Worm (Caenorhabditis elegans) whole organism, dauer: ENCODE measurements around the gene fbxb-118.

ENCODE experiments used
- unc-62 ChIP-seq: sonication (generic microtip); optimal IDR thresholded peaks from 2 replicates; lab custom pipeline; 2017; ENCODE audit warnings: missing biosample characterization, missing genetic modification reagents, missing genetic modification characterization

The fbxb-118 gene

ce11 chrII:4067258-4067657 is 3.4 kb upstream of the fbxb-118 start, which contains the start of gene W06A11.1:
Gene W06A11.1 (plus strand): TSS chrII:4067558.
- no peak for TF ChIP-seq unc-62 (GFP tag; lab: Kevin White, UChicago)

ce11 chrII:4062477-4062876 is 1.4 kb downstream of the fbxb-118 start, which contains the start of gene gadr-4:
Gene gadr-4 (minus strand): TSS chrII:4062577.
- TF ChIP-seq unc-62 (GFP tag; lab: Kevin White, UChicago) = no peak

- TF ChIP-seq unc-62 (GFP tag; lab: Kevin White, UChicago) = no peak
Observed at ce11 chrII:4045396-4045795, 18.5 kb downstream of the fbxb-118 start, which contains the start of gene K07D4.2. Gene K07D4.2 (minus strand): TSS chrII:4045496.

DNA sequence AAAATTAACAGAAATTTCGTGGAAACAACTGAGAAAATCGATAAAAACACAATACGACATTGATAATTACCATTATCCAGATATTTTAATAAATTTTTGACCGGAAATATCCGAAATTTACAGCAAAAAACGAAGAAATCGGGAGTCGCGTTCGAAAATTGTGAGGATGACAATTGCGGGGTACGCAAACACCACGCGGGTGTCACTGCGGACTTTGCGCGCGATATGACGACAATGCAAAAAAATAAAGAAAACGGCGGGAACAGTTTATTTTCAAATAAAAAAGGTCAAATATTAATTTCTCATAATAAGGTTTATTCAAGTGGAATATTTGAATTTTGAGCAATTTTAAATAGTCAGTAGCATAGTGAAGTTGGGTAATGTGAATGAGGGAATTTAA is 19.5 kb downstream of the fbxb-118 start, which contains the start of gene rpn-11:
rpn-11 (minus strand) TSS at position 198 of the 400 bp plus-strand sequence.
- no peak for TF ChIP-seq unc-62 (GFP tag; lab: Kevin White, UChicago)

DNA sequence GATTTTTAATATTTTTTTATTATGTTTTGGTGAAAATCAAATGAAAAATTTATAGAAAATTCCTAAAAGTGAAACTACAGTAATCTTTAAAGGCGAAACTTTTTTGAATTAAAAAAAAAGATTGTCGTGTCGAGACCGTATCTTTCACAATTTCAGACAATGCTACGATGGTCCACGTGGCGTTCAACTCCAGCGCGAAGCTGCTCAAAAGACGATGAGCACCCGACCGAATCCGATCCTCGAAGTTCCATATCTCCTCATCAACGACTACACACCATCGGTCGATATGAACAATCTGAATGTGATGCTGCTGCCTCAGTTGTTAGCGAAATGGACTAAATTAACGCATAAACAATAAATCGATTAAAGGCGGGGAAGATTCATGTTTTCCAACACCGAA is 21.2 kb downstream of the fbxb-118 start:
- TF ChIP-seq unc-62 (GFP tag; lab: Kevin White, UChicago) = no peak

ce11 chrII:4040066-4040465 is 23.8 kb downstream of the fbxb-118 start:
- no peak for TF ChIP-seq unc-62 (GFP tag; lab: Kevin White, UChicago)

- no peak for TF ChIP-seq unc-62 (GFP tag; lab: Kevin White, UChicago)
Observed at ce11 chrII:4038541-4038940, 25.4 kb downstream of the fbxb-118 start, which contains the start of gene pqn-48. Gene pqn-48 (plus strand): TSS chrII:4038884.

ce11 chrII:4032293-4032692 is 31.6 kb downstream of the fbxb-118 start, which contains the start of gene K07D4.4:
Gene K07D4.4 (minus strand): TSS chrII:4032393.
- no peak for TF ChIP-seq unc-62 (GFP tag; lab: Kevin White, UChicago)

ce11 chrII:4028276-4028675 is 35.6 kb downstream of the fbxb-118 start, which contains the start of gene K07D4.9:
Gene K07D4.9 (plus strand): TSS chrII:4028576.
- TF ChIP-seq unc-62 (GFP tag; lab: Kevin White, UChicago) = no peak

ce11 chrII:4025462-4025861 is 38.4 kb downstream of the fbxb-118 start, which contains the start of gene K07D4.5:
Gene K07D4.5 (minus strand): TSS chrII:4025562.
- TF ChIP-seq unc-62 (GFP tag; lab: Kevin White, UChicago) = no peak

DNA sequence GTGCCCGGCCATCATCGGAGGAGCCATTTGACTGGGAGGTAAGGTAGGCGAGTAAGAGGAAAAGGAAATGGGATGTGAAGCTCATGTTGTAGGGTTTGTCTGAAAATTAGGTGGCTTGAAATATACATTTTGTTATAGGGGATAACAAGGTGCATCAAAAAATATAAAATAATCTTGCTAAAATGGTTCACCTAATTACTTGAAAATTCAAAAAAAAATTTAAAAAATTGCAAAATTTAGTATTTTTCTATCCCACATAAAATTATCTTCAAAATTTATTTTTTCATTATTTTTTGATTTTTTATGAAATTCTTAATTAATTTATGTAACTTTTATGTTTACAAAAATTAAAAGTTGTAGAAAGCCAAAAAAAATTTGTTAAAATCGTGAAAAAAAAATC is 45.3 kb downstream of the fbxb-118 start, which contains the start of gene K07D4.6:
K07D4.6 (minus strand) TSS at position 101 of the 400 bp plus-strand sequence.
- TF ChIP-seq unc-62 (GFP tag; lab: Kevin White, UChicago) = no peak
